Worm (Caenorhabditis elegans) whole organism, L2 larva: ENCODE measurements around the gene npr-43.
A peak's percentile ranks its signal among the peaks of the same experiment; 100 is the strongest.

Experiments used
- F13H6.1 ChIP-seq: sonication (generic microtip); optimal IDR thresholded peaks from 2 replicates; lab custom pipeline; 2016; ENCODE audit warnings: missing genetic modification characterization, missing compliant biosample characterization
- R02D3.7 ChIP-seq: fragments of 150-350 bp; optimal IDR thresholded peaks from 2 replicates; lab custom pipeline; 2014; ENCODE audit warnings: missing biosample characterization, missing genetic modification characterization
- Y55F3AM.14 ChIP-seq: fragments of 200-800 bp; sonication (Bioruptor generic); optimal IDR thresholded peaks from 2 replicates; lab custom pipeline; 2018; ENCODE audit warnings: mild to moderate bottlenecking, missing genetic modification characterization, missing compliant biosample characterization
- alr-1 ChIP-seq: fragments of 150-350 bp; optimal IDR thresholded peaks from 2 replicates; lab custom pipeline; 2014; ENCODE audit warnings: missing biosample characterization, missing genetic modification characterization
- aly-2 ChIP-seq: fragments of 150-350 bp; optimal IDR thresholded peaks from 2 replicates; lab custom pipeline; 2014; ENCODE audit warnings: missing biosample characterization, missing genetic modification characterization
- ama-1 ChIP-seq: fragments of 150-350 bp; optimal IDR thresholded peaks from 2 replicates; lab custom pipeline; 2018; ENCODE audit warnings: inconsistent platforms
- blmp-1 ChIP-seq: sonication (generic microtip); optimal IDR thresholded peaks from 2 replicates; lab custom pipeline; 2017; ENCODE audit warnings: missing genetic modification characterization, mild to moderate bottlenecking, missing compliant biosample characterization, antibody characterized with exemption, moderate library complexity; ENCODE audit not compliant: insufficient read depth
- ceh-16 ChIP-seq: fragments of 150-350 bp; optimal IDR thresholded peaks from 2 replicates; lab custom pipeline; 2014; ENCODE audit warnings: missing biosample characterization, missing genetic modification characterization
- ceh-82 ChIP-seq: fragments of 150-350 bp; optimal IDR thresholded peaks from 2 replicates; lab custom pipeline; 2014; ENCODE audit warnings: missing biosample characterization, missing genetic modification characterization
- elt-1 ChIP-seq: fragments of 150-350 bp; optimal IDR thresholded peaks from 2 replicates; lab custom pipeline; 2014; ENCODE audit warnings: missing biosample characterization, missing genetic modification characterization
- fos-1 ChIP-seq: fragments of 150-350 bp; optimal IDR thresholded peaks from 2 replicates; lab custom pipeline; 2014; ENCODE audit warnings: missing biosample characterization, missing genetic modification characterization
- lin-11 ChIP-seq: fragments of 150-350 bp; sonication (generic microtip); optimal IDR thresholded peaks from 2 replicates; lab custom pipeline; 2014; ENCODE audit warnings: missing biosample characterization, missing genetic modification characterization, inconsistent platforms, mixed read lengths
- lin-13 ChIP-seq: fragments of 150-350 bp; optimal IDR thresholded peaks from 2 replicates; lab custom pipeline; 2014; ENCODE audit warnings: missing biosample characterization, missing genetic modification reagents, missing genetic modification characterization
- lin-39 ChIP-seq: fragments of 150-350 bp; optimal IDR thresholded peaks from 2 replicates; lab custom pipeline; 2014; ENCODE audit warnings: missing biosample characterization, missing genetic modification reagents, missing genetic modification characterization
- lsy-2 ChIP-seq, 2 experiments: fragments of 150-350 bp in 1 of 2; sonication (generic microtip) in 1 of 2; optimal IDR thresholded peaks; 2 replicates each; lab custom pipeline; 2014 to 2017; ENCODE audit warnings: missing biosample characterization in 2 of 2, missing genetic modification characterization in 2 of 2
- mab-5 ChIP-seq: fragments of 150-350 bp; optimal IDR thresholded peaks from 2 replicates; lab custom pipeline; 2014; ENCODE audit warnings: missing biosample characterization, missing genetic modification characterization
- mdl-1 ChIP-seq, 2 experiments: fragments of 150-350 bp in 1 of 2; sonication (generic microtip) in 1 of 2; optimal IDR thresholded peaks; 2 replicates each; lab custom pipeline; 2017; ENCODE audit warnings: missing biosample characterization in 2 of 2, missing genetic modification characterization in 2 of 2
- nhr-10 ChIP-seq: sonication (generic microtip); optimal IDR thresholded peaks from 2 replicates; lab custom pipeline; 2017; ENCODE audit warnings: missing biosample characterization, missing genetic modification characterization
- nhr-11 ChIP-seq: fragments of 150-350 bp; optimal IDR thresholded peaks from 2 replicates; lab custom pipeline; 2014; ENCODE audit warnings: missing biosample characterization, missing genetic modification characterization
- nhr-129 ChIP-seq: fragments of 150-350 bp; optimal IDR thresholded peaks from 2 replicates; lab custom pipeline; 2014; ENCODE audit warnings: missing biosample characterization, missing genetic modification characterization
- nhr-21 ChIP-seq: fragments of 150-350 bp; optimal IDR thresholded peaks from 2 replicates; lab custom pipeline; 2014; ENCODE audit warnings: missing biosample characterization, missing genetic modification characterization
- nhr-237 ChIP-seq: fragments of 150-350 bp; optimal IDR thresholded peaks from 2 replicates; lab custom pipeline; 2014; ENCODE audit warnings: missing biosample characterization, missing genetic modification characterization
- nhr-25 ChIP-seq: fragments of 150-350 bp; sonication (generic microtip); optimal IDR thresholded peaks from 3 replicates; lab custom pipeline; 2014; ENCODE audit warnings: missing biosample characterization, missing genetic modification characterization
- nhr-6 ChIP-seq: fragments of 150-350 bp; optimal IDR thresholded peaks from 2 replicates; lab custom pipeline; 2014; ENCODE audit warnings: missing biosample characterization, missing genetic modification characterization
- peb-1 ChIP-seq: fragments of 150-350 bp; optimal IDR thresholded peaks from 2 replicates; lab custom pipeline; 2014; ENCODE audit warnings: missing biosample characterization, missing genetic modification characterization
- sem-4 ChIP-seq: fragments of 150-350 bp; optimal IDR thresholded peaks from 2 replicates; lab custom pipeline; 2014; ENCODE audit warnings: missing biosample characterization, missing genetic modification reagents, missing genetic modification characterization
- sma-3 ChIP-seq: sonication (generic microtip); optimal IDR thresholded peaks from 2 replicates; lab custom pipeline; 2016; ENCODE audit warnings: missing genetic modification reagents, missing genetic modification characterization, missing compliant biosample characterization
- sma-9 ChIP-seq, 2 experiments: fragments of 150-350 bp in 1 of 2; sonication (generic microtip) in 1 of 2; optimal IDR thresholded peaks; 2 replicates each; lab custom pipeline; 2014 to 2016; ENCODE audit warnings: missing genetic modification characterization in 2 of 2, mild to moderate bottlenecking in 1 of 2, missing biosample characterization in 1 of 2, missing compliant biosample characterization in 1 of 2, missing genetic modification reagents in 1 of 2, moderate library complexity in 1 of 2
- snpc-4 ChIP-seq: fragments of 150-350 bp; optimal IDR thresholded peaks from 2 replicates; lab custom pipeline; 2014; ENCODE audit warnings: missing biosample characterization, missing genetic modification characterization
- unc-55 ChIP-seq: fragments of 150-350 bp; sonication (generic microtip); optimal IDR thresholded peaks from 3 replicates; lab custom pipeline; 2014; ENCODE audit warnings: missing biosample characterization, missing genetic modification reagents, missing genetic modification characterization
- unc-62 ChIP-seq: fragments of 150-350 bp; optimal IDR thresholded peaks from 2 replicates; lab custom pipeline; 2014; ENCODE audit warnings: missing biosample characterization, missing genetic modification reagents, missing genetic modification characterization
- zag-1 ChIP-seq: fragments of 150-350 bp; optimal IDR thresholded peaks from 2 replicates; lab custom pipeline; 2014; ENCODE audit warnings: missing biosample characterization, missing genetic modification characterization
- ztf-1 ChIP-seq: fragments of 200-800 bp; sonication (Bioruptor generic); conservative IDR thresholded peaks from 2 replicates; pipeline ENCODE4 v1.3.6; 2022; ENCODE audit warnings: missing genetic modification characterization, missing compliant biosample characterization
- ztf-11 ChIP-seq: sonication (generic microtip); optimal IDR thresholded peaks from 2 replicates; lab custom pipeline; 2017; ENCODE audit warnings: missing biosample characterization, missing genetic modification characterization
- ztf-4 ChIP-seq: fragments of 150-350 bp; optimal IDR thresholded peaks from 2 replicates; lab custom pipeline; 2014; ENCODE audit warnings: missing biosample characterization, missing genetic modification characterization

The npr-43 gene

DNA sequence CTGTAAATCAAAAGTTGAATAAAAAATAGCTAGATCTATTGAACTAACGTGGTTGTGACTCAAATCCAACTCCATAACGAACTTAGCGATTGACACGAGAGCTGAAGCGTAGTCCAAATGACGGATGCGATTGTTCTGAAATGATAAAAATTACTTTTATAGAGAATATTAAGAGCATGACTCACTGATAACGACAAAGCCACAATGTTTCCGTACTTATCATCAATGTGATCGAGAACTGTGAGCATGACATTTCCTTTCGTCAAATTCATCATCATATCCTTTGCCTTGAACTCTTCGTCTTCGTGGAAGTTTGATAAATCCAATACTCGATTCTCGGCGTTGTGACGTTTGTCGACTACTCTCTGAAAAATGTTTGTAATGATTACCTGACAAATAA lies 35.1 kb upstream of the npr-43 start:
- no peak for TF ChIP-seq mdl-1 (tag; optimal IDR thresholded peaks at IDR 0.05; lab: Kevin White, UChicago)
- TF ChIP-seq fos-1 (tag; lab: Kevin White, UChicago) = peak; percentile 93

DNA sequence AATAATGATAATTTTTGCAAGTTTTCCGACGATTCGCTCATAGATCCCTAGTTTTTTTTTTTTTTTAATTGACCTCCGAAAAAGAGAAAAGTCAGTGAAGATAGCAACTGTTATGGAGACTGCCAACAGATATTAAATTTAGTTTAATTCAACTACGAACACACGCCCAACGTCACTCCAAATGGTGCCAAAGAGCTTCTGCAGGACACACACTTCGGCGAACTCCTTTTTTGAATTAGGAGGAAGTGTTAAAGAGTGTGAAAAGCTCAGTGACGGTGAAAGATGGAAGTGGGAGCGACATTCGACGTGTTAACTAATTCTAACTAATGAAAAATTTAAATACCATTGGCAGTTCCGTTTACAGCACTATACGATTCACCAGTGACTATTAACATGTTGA lies 33.1 kb upstream of the npr-43 start:
- TF ChIP-seq ceh-82 (tag; lab: Kevin White, UChicago) = no peak
- peak; percentile 7 for TF ChIP-seq unc-55 (GFP tag; lab: Kevin White, UChicago)
- no peak for TF ChIP-seq lin-13 (GFP tag; lab: Kevin White, UChicago)
- TF ChIP-seq, all 48 proteins: peak for 1

DNA sequence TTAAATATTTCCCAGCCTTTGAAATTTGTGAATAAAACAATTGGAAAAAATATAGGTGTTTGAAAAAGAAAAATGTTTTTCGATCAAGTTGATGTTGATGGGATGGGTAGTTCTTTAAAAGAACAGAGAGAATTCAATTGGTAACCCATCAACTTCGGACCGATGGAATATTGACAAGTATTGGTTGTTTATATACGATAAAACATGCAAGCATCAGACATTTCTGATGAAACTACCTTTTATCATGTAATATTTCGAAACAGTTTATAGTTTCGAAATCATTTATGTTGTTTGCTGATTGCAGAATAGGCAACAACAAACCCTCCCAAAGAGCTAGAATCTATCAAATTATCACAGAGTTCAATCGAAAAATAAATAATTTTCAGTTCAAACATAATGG lies 31.0 kb upstream of the npr-43 start:
- TF ChIP-seq mdl-1 (tag; optimal IDR thresholded peaks at IDR 0.05; lab: Kevin White, UChicago) (no peak), nhr-6 (tag; lab: Kevin White, UChicago) (no peak), nhr-129 (tag; lab: Kevin White, UChicago) (peak; percentile 45), snpc-4 (tag; lab: Kevin White, UChicago) (peak; percentile 69)
- TF ChIP-seq, all 48 proteins: peak for 2

- TF ChIP-seq lin-13 (GFP tag; lab: Kevin White, UChicago) = no peak
- TF ChIP-seq alr-1 (tag; lab: Kevin White, UChicago) = no peak
- TF ChIP-seq unc-62 (GFP tag; lab: Kevin White, UChicago) = no peak
- no peak for TF ChIP-seq nhr-11 (tag; lab: Kevin White, UChicago)
Observed at ce11 chrV:14408774-14409173, 29.9 kb upstream of the npr-43 start, which contains the start of gene gnrr-2. Gene gnrr-2, plus strand, starts transcription at chrV:14409074.

- no peak for TF ChIP-seq lsy-2 (tag; optimal IDR thresholded peaks at IDR 0.05; lab: Kevin White, UChicago)
- no peak for TF ChIP-seq nhr-25 (tag; lab: Kevin White, UChicago)
- no peak for TF ChIP-seq sem-4 (tag; lab: Kevin White, UChicago)
- no peak for TF ChIP-seq nhr-237 (tag; lab: Kevin White, UChicago)
- no peak for TF ChIP-seq alr-1 (tag; lab: Kevin White, UChicago)
- no peak for TF ChIP-seq aly-2 (tag; lab: Kevin White, UChicago)
- no peak for TF ChIP-seq ztf-11
- TF ChIP-seq F13H6.1 (tag; lab: Kevin White, UChicago) = no peak
- TF ChIP-seq sma-9 (GFP tag; optimal IDR thresholded peaks at IDR 0.05; lab: Kevin White, UChicago) = no peak
- TF ChIP-seq sma-9 (tag; optimal IDR thresholded peaks at IDR 0.05; lab: Kevin White, UChicago) = no peak
- TF ChIP-seq blmp-1 (tag; lab: Kevin White, UChicago) = no peak
- no peak for TF ChIP-seq ztf-4
- TF ChIP-seq ceh-16 (tag; lab: Kevin White, UChicago) = no peak
- no peak for TF ChIP-seq unc-55 (GFP tag; lab: Kevin White, UChicago)
- no peak for TF ChIP-seq sma-3 (GFP tag; lab: Kevin White, UChicago)
- no peak for TF ChIP-seq mdl-1 (tag; optimal IDR thresholded peaks at IDR 0.05; lab: Kevin White, UChicago)
- no peak for TF ChIP-seq ztf-1 (GFP tag; lab: Robert Waterston, UW)
Observed at ce11 chrV:14405647-14406046, 26.8 kb upstream of the npr-43 start.

ce11 chrV:14396123-14396669 lies 17.3 kb upstream of the npr-43 start:
- TF ChIP-seq ama-1 (lab: Kevin White, UChicago) = no peak
- no peak for TF ChIP-seq nhr-237 (tag; lab: Kevin White, UChicago)
- no peak for TF ChIP-seq nhr-6 (tag; lab: Kevin White, UChicago)
- TF ChIP-seq Y55F3AM.14 (GFP tag; lab: Kevin White, UChicago) = no peak
- no peak for TF ChIP-seq lin-39 (tag; lab: Kevin White, UChicago)

DNA sequence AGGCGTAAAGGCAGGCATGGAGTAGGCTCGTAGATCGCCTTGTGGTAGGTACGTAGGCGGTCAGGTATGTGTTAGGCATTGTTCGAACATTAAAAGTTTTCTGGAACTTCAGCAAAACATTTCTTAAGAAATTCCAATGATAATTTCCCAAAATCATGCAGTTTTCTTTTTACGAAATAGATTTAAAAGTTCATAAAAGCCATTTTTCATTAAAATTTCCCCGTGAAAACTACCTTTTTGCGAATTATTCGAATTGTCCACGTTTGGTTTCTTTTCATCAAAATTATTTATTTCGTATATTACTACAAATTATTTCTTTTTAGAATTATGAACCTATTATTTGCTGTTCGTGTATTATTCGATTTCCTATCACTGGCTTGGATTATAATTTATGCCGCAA lies 15.9 kb upstream of the npr-43 start, which contains the start of gene C15H11.13:
C15H11.13 (plus strand) TSS at position 301 of the 400 bp plus-strand sequence.
- TF ChIP-seq ztf-11 (no peak), F13H6.1 (tag; lab: Kevin White, UChicago) (no peak), unc-55 (GFP tag; lab: Kevin White, UChicago) (no peak), R02D3.7 (tag; lab: Kevin White, UChicago) (no peak), Y55F3AM.14 (GFP tag; lab: Kevin White, UChicago) (no peak), nhr-11 (tag; lab: Kevin White, UChicago) (no peak), peb-1 (tag; lab: Kevin White, UChicago) (no peak), ceh-16 (tag; lab: Kevin White, UChicago) (no peak), nhr-237 (tag; lab: Kevin White, UChicago) (no peak), snpc-4 (tag; lab: Kevin White, UChicago) (no peak), nhr-25 (tag; lab: Kevin White, UChicago) (no peak), nhr-6 (tag; lab: Kevin White, UChicago) (no peak), zag-1 (tag; lab: Kevin White, UChicago) (no peak), mab-5 (tag; lab: Kevin White, UChicago) (no peak), nhr-21 (tag; lab: Kevin White, UChicago) (no peak), elt-1 (tag; lab: Kevin White, UChicago) (no peak), sma-3 (GFP tag; lab: Kevin White, UChicago) (no peak), lin-11 (tag; lab: Kevin White, UChicago) (no peak), nhr-10 (no peak)
